Worm (Caenorhabditis elegans): ENCODE measurements around the gene F22E5.12.

- TF ChIP-seq T22C8.4 (GFP tag; IDR thresholded peaks at IDR 0.05) (no peak), ref-1 (GFP tag; conservative IDR thresholded peaks at IDR 0.05) (no peak), ztf-23 (GFP tag; IDR thresholded peaks at IDR 0.05) (no peak), flt-1 (GFP tag; IDR thresholded peaks at IDR 0.05) (no peak), ztf-29 (GFP tag; IDR thresholded peaks at IDR 0.05) (peak; percentile 38; the same call in 1 of the 2 replicates), tab-1 (GFP tag; IDR thresholded peaks at IDR 0.05) (no peak), med-1 (GFP tag; optimal IDR thresholded peaks at IDR 0.05; ENCODE audit: insufficient read depth) (no peak), cog-1 (tag; optimal IDR thresholded peaks at IDR 0.05) (no peak), klf-2 (GFP tag; conservative IDR thresholded peaks at IDR 0.05) (no peak)
Measured at ce11 chrII:2611009-2611408, 35.6 kb downstream of the F22E5.12 start.
